Worm (Caenorhabditis elegans): ENCODE results near the gene F16B12.7.

The F16B12.7 gene

DNA sequence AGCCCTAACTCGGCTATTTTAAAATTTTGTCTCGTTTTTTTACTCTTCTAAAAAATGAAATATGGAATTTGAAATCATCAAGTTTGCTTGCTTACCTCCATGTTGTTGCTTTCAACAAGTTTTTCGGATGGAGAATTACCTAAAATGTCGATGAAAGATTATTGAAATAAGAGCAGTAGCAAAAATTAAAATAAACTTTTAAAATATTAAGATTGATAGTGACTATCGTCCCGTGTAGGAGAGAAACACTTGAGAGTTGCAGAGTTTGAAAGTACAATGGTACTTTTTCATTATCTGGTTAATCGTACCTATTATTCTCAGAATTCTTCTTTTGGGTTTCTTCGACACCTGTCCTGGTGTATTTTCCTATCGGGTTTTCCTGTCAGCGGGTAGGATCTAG is 48.6 kb downstream of the F16B12.7 start, which contains the start of gene ceh-90:
TSS of gene ceh-90 (minus strand) at position 101 of the 400 bp plus-strand sequence.
- TF ChIP-seq Y116A8C.19 (tag; optimal IDR thresholded peaks at IDR 0.05; ENCODE audit: borderline replicate concordance) (no peak), nhr-76 (tag; optimal IDR thresholded peaks at IDR 0.05) (no peak), dpl-1 (GFP tag; optimal IDR thresholded peaks at IDR 0.05) (no peak), aly-2 (tag; optimal IDR thresholded peaks at IDR 0.05) (no peak), ceh-63 (GFP tag; optimal IDR thresholded peaks at IDR 0.05) (no peak), C34B4.2 (tag; optimal IDR thresholded peaks at IDR 0.05) (no peak), nhr-84 (tag; optimal IDR thresholded peaks at IDR 0.05) (no peak), sup-37 (GFP tag; optimal IDR thresholded peaks at IDR 0.05) (no peak)

Measured in whole organism, L1 larva.